Worm (Caenorhabditis elegans): ENCODE measurements around the gene abu-11.

DNA sequence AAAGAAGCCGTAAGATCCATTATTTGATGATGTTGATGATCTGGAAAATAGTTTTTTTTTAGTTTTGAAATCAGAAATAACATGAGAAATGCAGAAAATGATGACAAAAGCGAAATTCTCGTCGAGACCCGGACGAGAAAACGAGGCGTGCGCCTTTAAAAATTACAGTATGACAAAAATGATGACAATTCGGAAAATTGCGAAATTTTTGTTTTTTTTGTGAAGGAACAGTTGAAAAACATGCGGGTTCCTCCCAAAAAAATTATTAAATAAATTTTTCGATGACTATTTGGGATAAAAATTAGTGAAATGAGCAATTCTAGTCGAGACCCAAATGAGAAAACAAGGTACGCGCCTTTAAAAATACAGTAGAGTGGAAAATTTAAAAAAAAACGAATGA lies 26.2 kb upstream of the abu-11 start, which contains the start of gene ubxn-3:
- TF ChIP-seq F13H6.1 (tag; optimal IDR thresholded peaks at IDR 0.05), result no peak
- no peak for TF ChIP-seq ceh-30 (tag; optimal IDR thresholded peaks at IDR 0.05)
- no peak for TF ChIP-seq tbx-2 (tag; optimal IDR thresholded peaks at IDR 0.05)

Data from whole organism, late embryonic.